Worm (Caenorhabditis elegans): ENCODE results near the gene mrps-22.

mrps-22 gene

DNA sequence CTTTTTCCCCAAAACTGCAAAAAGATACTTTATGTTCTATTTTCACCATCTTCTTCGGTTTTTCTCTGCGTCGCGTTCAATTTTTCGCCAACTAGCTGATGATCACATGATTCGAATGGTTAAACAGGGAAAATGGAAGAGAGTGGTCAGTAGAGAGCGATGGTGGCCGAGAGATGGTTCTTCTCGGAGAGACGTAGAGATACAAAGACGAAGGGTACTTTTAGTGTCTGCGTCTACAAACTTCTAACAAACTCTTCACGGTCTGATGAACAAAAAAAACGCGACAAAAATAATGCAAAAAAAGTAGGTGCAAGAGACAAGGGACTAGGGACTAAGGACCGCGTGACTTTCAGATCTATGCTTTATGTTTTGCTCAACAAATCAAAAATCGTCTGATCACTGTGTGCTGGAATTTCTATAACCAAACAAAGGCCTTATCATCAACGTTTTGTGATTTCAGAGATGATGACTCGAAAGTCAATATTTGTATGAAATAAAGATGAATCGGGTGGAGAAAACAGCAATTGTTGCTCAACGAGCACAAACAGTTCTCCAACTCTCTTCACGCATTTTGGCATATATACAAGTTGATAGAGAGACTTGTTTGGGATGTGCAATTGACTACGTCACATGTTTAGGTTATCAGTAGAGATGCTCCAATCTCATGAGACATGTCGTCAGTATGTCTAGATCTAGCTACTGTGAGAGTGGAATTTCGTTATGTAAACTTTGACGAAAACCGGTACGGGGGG lies 30.3 kb upstream of the mrps-22 start:
- TF ChIP-seq egl-18 (GFP tag; IDR thresholded peaks at IDR 0.05): no peak
- no peak for TF ChIP-seq hrde-1 (tag; optimal IDR thresholded peaks at IDR 0.05; ENCODE audit: borderline replicate concordance)
- TF ChIP-seq mxl-1 (tag; optimal IDR thresholded peaks at IDR 0.05): no peak
- TF ChIP-seq ztf-3 (GFP tag; optimal IDR thresholded peaks at IDR 0.05): peak; percentile 21
- no peak for TF ChIP-seq madf-8 (GFP tag; conservative IDR thresholded peaks at IDR 0.05)
- no peak for TF ChIP-seq lag-1 (GFP tag; IDR thresholded peaks at IDR 0.05)
- no peak for TF ChIP-seq bed-1 (GFP tag; IDR thresholded peaks at IDR 0.05)
- TF ChIP-seq F57A8.1 (GFP tag; optimal IDR thresholded peaks at IDR 0.05): no peak
- peak; percentile 51 for TF ChIP-seq unc-62 (GFP tag; optimal IDR thresholded peaks at IDR 0.05)
- TF ChIP-seq lin-40 (tag; optimal IDR thresholded peaks at IDR 0.05): peak; percentile 94
- peak; percentile 64; the same call in 1 of the 2 replicates for TF ChIP-seq let-526 (GFP tag; IDR thresholded peaks at IDR 0.05)
- TF ChIP-seq cebp-2 (GFP tag; IDR thresholded peaks at IDR 0.05): no peak
- no peak for TF ChIP-seq lsl-1 (GFP tag; optimal IDR thresholded peaks at IDR 0.05)
- no peak for TF ChIP-seq F23B12.7 (tag; optimal IDR thresholded peaks at IDR 0.05; ENCODE audit: insufficient read depth)
- TF ChIP-seq pha-4 (tag; optimal IDR thresholded peaks at IDR 0.05): no peak
- no peak for TF ChIP-seq dpl-1 (GFP tag; optimal IDR thresholded peaks at IDR 0.05)
- TF ChIP-seq F10E7.11 (tag; optimal IDR thresholded peaks at IDR 0.05): peak; percentile 66
- TF ChIP-seq hlh-26 (GFP tag; conservative IDR thresholded peaks at IDR 0.05): no peak
- peak; percentile 69 for TF ChIP-seq athp-1 (tag; optimal IDR thresholded peaks at IDR 0.05)
- no peak for TF ChIP-seq Y56A3A.18 (GFP tag; IDR thresholded peaks at IDR 0.05)
- TF ChIP-seq dpff-1 (tag; optimal IDR thresholded peaks at IDR 0.05): no peak
- TF ChIP-seq mcd-1 (GFP tag; IDR thresholded peaks at IDR 0.05): peak; percentile 69
- 0 out of 2 replicates have a peak, but pooled peaks have one; percentile 12 for TF ChIP-seq Y53G8AR.9 (GFP tag; conservative IDR thresholded peaks at IDR 0.05)
- TF ChIP-seq B0261.1 (tag; optimal IDR thresholded peaks at IDR 0.05): no peak
- TF ChIP-seq nhr-179 (tag; optimal IDR thresholded peaks at IDR 0.05): no peak
- peak; percentile 74 for TF ChIP-seq K11D2.4 (GFP tag; IDR thresholded peaks at IDR 0.05)
- peak; percentile 82 for TF ChIP-seq ceh-27 (GFP tag; optimal IDR thresholded peaks at IDR 0.05)
- no peak for TF ChIP-seq him-1 (tag; optimal IDR thresholded peaks at IDR 0.05)
- TF ChIP-seq nfya-2 (GFP tag; IDR thresholded peaks at IDR 0.05): no peak
- peak in 1 of 2 experiments; percentile 66 for TF ChIP-seq let-607 (tag; optimal IDR thresholded peaks at IDR 0.05)
- peak in 1 of 3 experiments; percentile 87 for TF ChIP-seq lin-35 (GFP tag; optimal IDR thresholded peaks at IDR 0.05)
- peak; percentile 71 for TF ChIP-seq zfh-2 (GFP tag; conservative IDR thresholded peaks at IDR 0.05)
- peak; percentile 81 for TF ChIP-seq madf-3 (GFP tag; IDR thresholded peaks at IDR 0.05)
- peak; percentile 87 for TF ChIP-seq chd-7 (tag; optimal IDR thresholded peaks at IDR 0.05)
- TF ChIP-seq B0035.1 (tag; optimal IDR thresholded peaks at IDR 0.05): peak; percentile 22
- no peak for TF ChIP-seq F55B11.4 (tag; optimal IDR thresholded peaks at IDR 0.05; ENCODE audit: borderline replicate concordance, insufficient read depth)
- no peak for TF ChIP-seq snpc-4 (GFP tag; optimal IDR thresholded peaks at IDR 0.05)
- peak in 3 of 4 experiments; percentile 16 to 53 (median 52) for TF ChIP-seq snpc-4 (tag; optimal IDR thresholded peaks at IDR 0.05)
- TF ChIP-seq K12H6.12 (tag; optimal IDR thresholded peaks at IDR 0.05): peak; percentile 90
- TF ChIP-seq hmg-20 (GFP tag; IDR thresholded peaks at IDR 0.05): 0 out of 2 replicates have a peak, but pooled peaks have one; percentile 14
- no peak for TF ChIP-seq snpc-3.4 (tag; optimal IDR thresholded peaks at IDR 0.05)
- peak; percentile 54 for TF ChIP-seq nhr-80 (tag; optimal IDR thresholded peaks at IDR 0.05)
- no peak for TF ChIP-seq rec-8 (tag; optimal IDR thresholded peaks at IDR 0.05)
- TF ChIP-seq zim-3 (tag; optimal IDR thresholded peaks at IDR 0.05): no peak
- TF ChIP-seq gei-17 (GFP tag; optimal IDR thresholded peaks at IDR 0.05): peak; percentile 57
- no peak for TF ChIP-seq Y95B8A.8 (GFP tag; IDR thresholded peaks at IDR 0.05)

Data from whole organism, young adult.